Worm (Caenorhabditis elegans): Measurements from ENCODE around the gene R05A10.2.

Gene R05A10.2

ce11 chrIV:14153261-14153660 is 23.8 kb upstream of the R05A10.2 start, which contains the start of gene oac-38:
oac-38 (minus strand) TSS chrIV:14153361.
- TF ChIP-seq scrt-1 (GFP tag; IDR thresholded peaks at IDR 0.05) (no peak), ets-7 (tag; optimal IDR thresholded peaks at IDR 0.05) (no peak), tra-4 (tag; optimal IDR thresholded peaks at IDR 0.05) (no peak), ceh-36 (tag; optimal IDR thresholded peaks at IDR 0.05) (no peak), B0310.2 (tag; optimal IDR thresholded peaks at IDR 0.05) (no peak)

- no peak for TF ChIP-seq hmbx-1 (tag; optimal IDR thresholded peaks at IDR 0.05)
- no peak for TF ChIP-seq F13C5.2 (tag; optimal IDR thresholded peaks at IDR 0.05)
- no peak for TF ChIP-seq sea-1 (GFP tag; conservative IDR thresholded peaks at IDR 0.05)
- no peak for TF ChIP-seq ets-7 (tag; optimal IDR thresholded peaks at IDR 0.05)
- TF ChIP-seq tra-4 (tag; optimal IDR thresholded peaks at IDR 0.05) = no peak
- TF ChIP-seq aly-1 (tag; optimal IDR thresholded peaks at IDR 0.05) = no peak
- no peak for TF ChIP-seq pes-1 (GFP tag; IDR thresholded peaks at IDR 0.05)
- no peak for TF ChIP-seq hmg-4 (GFP tag; optimal IDR thresholded peaks at IDR 0.05)
- no peak for TF ChIP-seq scrt-1 (GFP tag; IDR thresholded peaks at IDR 0.05)
- no peak for TF ChIP-seq ama-1 (optimal IDR thresholded peaks at IDR 0.05)
- TF ChIP-seq ceh-13 (GFP tag; optimal IDR thresholded peaks at IDR 0.05) = no peak
- TF ChIP-seq tbx-11 (GFP tag; IDR thresholded peaks at IDR 0.05) = no peak
- TF ChIP-seq tbx-37 (GFP tag; conservative IDR thresholded peaks at IDR 0.05) = no peak
These were observed 19.0 kb upstream of the R05A10.2 start, which contains the start of gene R05A10.8 for ce11 chrIV:14158086-14158485. R05A10.8 (minus strand) TSS chrIV:14158186.

- no peak for TF ChIP-seq B0310.2 (tag; optimal IDR thresholded peaks at IDR 0.05)
- no peak for TF ChIP-seq pes-1 (GFP tag; IDR thresholded peaks at IDR 0.05)
- no peak for TF ChIP-seq ama-1 (optimal IDR thresholded peaks at IDR 0.05)
- no peak for TF ChIP-seq sea-1 (GFP tag; conservative IDR thresholded peaks at IDR 0.05)
These were observed 14.3 kb upstream of the R05A10.2 start, which contains the start of gene R05A10.7 for ce11 chrIV:14162772-14163171. R05A10.7 (minus strand) TSS chrIV:14162872.

ce11 chrIV:14164109-14164508 is 13.0 kb upstream of the R05A10.2 start:
- TF ChIP-seq hmg-4 (GFP tag; optimal IDR thresholded peaks at IDR 0.05) (no peak), hmbx-1 (tag; optimal IDR thresholded peaks at IDR 0.05) (no peak), ama-1 (optimal IDR thresholded peaks at IDR 0.05) (no peak), aly-1 (tag; optimal IDR thresholded peaks at IDR 0.05) (no peak)

- TF ChIP-seq pes-1 (GFP tag; IDR thresholded peaks at IDR 0.05) (no peak), hmbx-1 (tag; optimal IDR thresholded peaks at IDR 0.05) (no peak), tbx-11 (GFP tag; IDR thresholded peaks at IDR 0.05) (no peak), ceh-36 (tag; optimal IDR thresholded peaks at IDR 0.05) (no peak), hnd-1 (tag; optimal IDR thresholded peaks at IDR 0.05) (no peak), F13C5.2 (tag; optimal IDR thresholded peaks at IDR 0.05) (no peak), ets-7 (tag; optimal IDR thresholded peaks at IDR 0.05) (no peak), ama-1 (optimal IDR thresholded peaks at IDR 0.05) (no peak), aly-1 (tag; optimal IDR thresholded peaks at IDR 0.05) (no peak), B0310.2 (tag; optimal IDR thresholded peaks at IDR 0.05) (no peak)
These were observed 11.6 kb upstream of the R05A10.2 start, which contains the start of gene R05A10.6 for ce11 chrIV:14165476-14165875. R05A10.6 (plus strand) TSS chrIV:14165776.

ce11 chrIV:14172181-14172580 is 4.9 kb upstream of the R05A10.2 start, which contains the start of gene R05A10.4:
R05A10.4 (plus strand) TSS chrIV:14172481.
- no peak for TF ChIP-seq sea-1 (GFP tag; conservative IDR thresholded peaks at IDR 0.05)
- TF ChIP-seq tra-4 (tag; optimal IDR thresholded peaks at IDR 0.05) = no peak
- no peak for TF ChIP-seq scrt-1 (GFP tag; IDR thresholded peaks at IDR 0.05)
- TF ChIP-seq ama-1 (optimal IDR thresholded peaks at IDR 0.05) = no peak
- TF ChIP-seq ceh-13 (GFP tag; optimal IDR thresholded peaks at IDR 0.05) = no peak
- TF ChIP-seq tbx-11 (GFP tag; IDR thresholded peaks at IDR 0.05) = no peak
- TF ChIP-seq aly-1 (tag; optimal IDR thresholded peaks at IDR 0.05) = no peak
- TF ChIP-seq hmg-4 (GFP tag; optimal IDR thresholded peaks at IDR 0.05) = no peak
- TF ChIP-seq ets-7 (tag; optimal IDR thresholded peaks at IDR 0.05) = no peak
- no peak for TF ChIP-seq flt-1 (GFP tag; IDR thresholded peaks at IDR 0.05)
- TF ChIP-seq tbx-37 (GFP tag; conservative IDR thresholded peaks at IDR 0.05) = no peak
- no peak for TF ChIP-seq pes-1 (GFP tag; IDR thresholded peaks at IDR 0.05)
- no peak for TF ChIP-seq hmbx-1 (tag; optimal IDR thresholded peaks at IDR 0.05)

- TF ChIP-seq ets-7 (tag; optimal IDR thresholded peaks at IDR 0.05) = no peak
- no peak for TF ChIP-seq ama-1 (optimal IDR thresholded peaks at IDR 0.05)
- no peak for TF ChIP-seq hmbx-1 (tag; optimal IDR thresholded peaks at IDR 0.05)
- no peak for TF ChIP-seq tra-4 (tag; optimal IDR thresholded peaks at IDR 0.05)
- TF ChIP-seq hmg-4 (GFP tag; optimal IDR thresholded peaks at IDR 0.05) = no peak
- no peak for TF ChIP-seq tbx-11 (GFP tag; IDR thresholded peaks at IDR 0.05)
- TF ChIP-seq hnd-1 (tag; optimal IDR thresholded peaks at IDR 0.05) = no peak
- no peak for TF ChIP-seq B0310.2 (tag; optimal IDR thresholded peaks at IDR 0.05)
- TF ChIP-seq sea-1 (GFP tag; conservative IDR thresholded peaks at IDR 0.05) = no peak
- no peak for TF ChIP-seq ceh-13 (GFP tag; optimal IDR thresholded peaks at IDR 0.05)
- no peak for TF ChIP-seq tbx-37 (GFP tag; conservative IDR thresholded peaks at IDR 0.05)
- TF ChIP-seq aly-1 (tag; optimal IDR thresholded peaks at IDR 0.05) = no peak
- TF ChIP-seq scrt-1 (GFP tag; IDR thresholded peaks at IDR 0.05) = no peak
- TF ChIP-seq pes-1 (GFP tag; IDR thresholded peaks at IDR 0.05) = no peak
- TF ChIP-seq ceh-36 (tag; optimal IDR thresholded peaks at IDR 0.05) = no peak
- no peak for TF ChIP-seq F13C5.2 (tag; optimal IDR thresholded peaks at IDR 0.05)
- no peak for TF ChIP-seq flt-1 (GFP tag; IDR thresholded peaks at IDR 0.05)
These were observed 698 bp upstream of the R05A10.2 start, which contains the start of gene R05A10.3 for ce11 chrIV:14176373-14176772. R05A10.3 (minus strand) TSS chrIV:14176473.

- TF ChIP-seq scrt-1 (GFP tag; IDR thresholded peaks at IDR 0.05) = no peak
- no peak for TF ChIP-seq aly-1 (tag; optimal IDR thresholded peaks at IDR 0.05)
- TF ChIP-seq pes-1 (GFP tag; IDR thresholded peaks at IDR 0.05) = no peak
- no peak for TF ChIP-seq F13C5.2 (tag; optimal IDR thresholded peaks at IDR 0.05)
- TF ChIP-seq ama-1 (optimal IDR thresholded peaks at IDR 0.05) = no peak
- TF ChIP-seq ceh-36 (tag; optimal IDR thresholded peaks at IDR 0.05) = no peak
- TF ChIP-seq ceh-13 (GFP tag; optimal IDR thresholded peaks at IDR 0.05) = no peak
- no peak for TF ChIP-seq ets-7 (tag; optimal IDR thresholded peaks at IDR 0.05)
- TF ChIP-seq hmg-4 (GFP tag; optimal IDR thresholded peaks at IDR 0.05) = no peak
- no peak for TF ChIP-seq hmbx-1 (tag; optimal IDR thresholded peaks at IDR 0.05)
- TF ChIP-seq tra-4 (tag; optimal IDR thresholded peaks at IDR 0.05) = no peak
- TF ChIP-seq flt-1 (GFP tag; IDR thresholded peaks at IDR 0.05) = no peak
- TF ChIP-seq sea-1 (GFP tag; conservative IDR thresholded peaks at IDR 0.05) = no peak
- TF ChIP-seq tbx-11 (GFP tag; IDR thresholded peaks at IDR 0.05) = no peak
- no peak for TF ChIP-seq tbx-37 (GFP tag; conservative IDR thresholded peaks at IDR 0.05)
These were observed 5.0 kb downstream of the R05A10.2 start, which contains the start of gene R05A10.1 for ce11 chrIV:14182077-14182476. R05A10.1 (plus strand) TSS chrIV:14182377.

Data from whole organism, early embryonic.